Fruit fly (Drosophila melanogaster) whole organism, embryonic: ENCODE results near the gene scramb2.

Experiments
- B-H1 ChIP-seq: fragments of 200-800 bp; sonication (Bioruptor generic); IDR thresholded peaks from 3 replicates; pipeline ENCODE4 v1.3.6; 2022; ENCODE audit warnings: missing biosample characterization, missing genetic modification characterization
- Bdp1 ChIP-seq: fragments of 200-800 bp; sonication (Bioruptor generic); optimal IDR thresholded peaks from 3 replicates; lab custom pipeline; 2016; ENCODE audit warnings: missing biosample characterization, missing genetic modification characterization
- CG10462 ChIP-seq: fragments of 200-800 bp; sonication (Bioruptor generic); optimal IDR thresholded peaks from 2 replicates; lab custom pipeline; 2016; ENCODE audit warnings: missing biosample characterization, missing genetic modification characterization
- CG10543 ChIP-seq: fragments of 200-800 bp; sonication (Bioruptor generic); optimal IDR thresholded peaks from 3 replicates; lab custom pipeline; 2017; ENCODE audit warnings: missing biosample characterization, mild to moderate bottlenecking, missing genetic modification characterization, moderate library complexity
- CG11093 ChIP-seq: fragments of 200-800 bp; sonication (Bioruptor generic); IDR thresholded peaks from 3 replicates; pipeline ENCODE4 v1.3.6; 2022; ENCODE audit warnings: missing biosample characterization, missing genetic modification characterization
- CG12391 ChIP-seq: fragments of 200-800 bp; sonication (Bioruptor generic); optimal IDR thresholded peaks from 3 replicates; lab custom pipeline; 2018; ENCODE audit warnings: missing biosample characterization, mild to moderate bottlenecking, missing genetic modification characterization, moderate library complexity
- CG13287 ChIP-seq: fragments of 200-800 bp; sonication (Bioruptor generic); IDR thresholded peaks from 2 replicates; pipeline ENCODE4 v1.3.6; 2022; ENCODE audit warnings: missing biosample characterization, missing genetic modification characterization; ENCODE audit not compliant: partially characterized antibody
- CG15073 ChIP-seq: fragments of 200-800 bp; sonication (Bioruptor generic); optimal IDR thresholded peaks from 2 replicates; lab custom pipeline; 2016; ENCODE audit warnings: missing biosample characterization, missing genetic modification characterization
- CG16779 ChIP-seq: fragments of 200-800 bp; sonication (Bioruptor generic); IDR thresholded peaks from 2 replicates; pipeline ENCODE4 v1.3.6; 2022; ENCODE audit warnings: missing biosample characterization, missing genetic modification characterization
- CG16863 ChIP-seq: fragments of 200-800 bp; sonication (Bioruptor generic); optimal IDR thresholded peaks from 3 replicates; lab custom pipeline; 2016; ENCODE audit warnings: missing biosample characterization, missing genetic modification characterization
- CG17186 ChIP-seq: fragments of 200-800 bp; sonication (Bioruptor generic); optimal IDR thresholded peaks from 3 replicates; lab custom pipeline; 2017; ENCODE audit warnings: missing biosample characterization, missing genetic modification reagents, missing genetic modification characterization
- CG17802 ChIP-seq: fragments of 200-800 bp; sonication (Bioruptor generic); optimal IDR thresholded peaks from 2 replicates; lab custom pipeline; 2018; ENCODE audit warnings: missing biosample characterization, mild to moderate bottlenecking, missing genetic modification characterization, moderate library complexity
- CG1792 ChIP-seq: fragments of 200-800 bp; sonication (Bioruptor generic); optimal IDR thresholded peaks from 2 replicates; lab custom pipeline; 2016; ENCODE audit warnings: missing biosample characterization, missing genetic modification characterization
- CG18011 ChIP-seq: fragments of 200-800 bp; sonication (Bioruptor generic); optimal IDR thresholded peaks from 2 replicates; lab custom pipeline; 2017; ENCODE audit warnings: missing biosample characterization, missing genetic modification characterization, mild to moderate bottlenecking, moderate library complexity, missing genotype
- CG31224 ChIP-seq: fragments of 200-800 bp; sonication (Bioruptor generic); IDR thresholded peaks from 2 replicates; pipeline ENCODE4 v1.3.6; 2022; ENCODE audit warnings: missing biosample characterization, missing genetic modification characterization
- CG3995 ChIP-seq: fragments of 200-800 bp; sonication (Bioruptor generic); optimal IDR thresholded peaks from 3 replicates; lab custom pipeline; 2016; ENCODE audit warnings: missing biosample characterization, missing genetic modification characterization
- CG6683 ChIP-seq: fragments of 200-800 bp; sonication (Bioruptor generic); optimal IDR thresholded peaks from 2 replicates; lab custom pipeline; 2017; ENCODE audit warnings: missing biosample characterization, mild to moderate bottlenecking, missing genetic modification characterization, missing genetic modification reagents
- CG6765 ChIP-seq: fragments of 200-800 bp; sonication (Bioruptor generic); optimal IDR thresholded peaks from 3 replicates; lab custom pipeline; 2017; ENCODE audit warnings: missing biosample characterization, mild to moderate bottlenecking, missing genetic modification characterization
- CG7556 ChIP-seq: fragments of 200-800 bp; sonication (Bioruptor generic); optimal IDR thresholded peaks from 2 replicates; lab custom pipeline; 2017; ENCODE audit warnings: missing biosample characterization, mild to moderate bottlenecking, missing genetic modification characterization
- CG9437 ChIP-seq: fragments of 200-800 bp; sonication (Bioruptor generic); optimal IDR thresholded peaks from 2 replicates; lab custom pipeline; 2018; ENCODE audit warnings: missing biosample characterization, mild to moderate bottlenecking, missing genetic modification characterization
- Chrac-16 ChIP-seq: fragments of 200-800 bp; sonication (Bioruptor generic); optimal IDR thresholded peaks from 3 replicates; lab custom pipeline; 2016; ENCODE audit warnings: missing biosample characterization, missing genetic modification characterization
- Dll ChIP-seq: fragments of 200-800 bp; sonication (Bioruptor generic); IDR thresholded peaks from 4 replicates; pipeline ENCODE4 v1.3.6; 2022; ENCODE audit warnings: missing biosample characterization, missing genetic modification characterization; ENCODE audit not compliant: partially characterized antibody
- E2f2 ChIP-seq: fragments of 200-800 bp; sonication (Bioruptor generic); IDR thresholded peaks from 2 replicates; pipeline ENCODE4 v1.3.6; 2022; ENCODE audit warnings: missing biosample characterization, missing genetic modification characterization
- HLH4C ChIP-seq: fragments of 200-800 bp; sonication (Bioruptor generic); IDR thresholded peaks from 3 replicates; pipeline ENCODE4 v1.3.6; 2022; ENCODE audit warnings: missing biosample characterization, missing genetic modification characterization; ENCODE audit not compliant: partially characterized antibody
- Hmx ChIP-seq: fragments of 200-800 bp; sonication (Bioruptor generic); optimal IDR thresholded peaks from 2 replicates; lab custom pipeline; 2016; ENCODE audit warnings: missing biosample characterization, missing genetic modification characterization
- Lim3 ChIP-seq: fragments of 200-800 bp; sonication (Bioruptor generic); IDR thresholded peaks from 2 replicates; pipeline ENCODE4 v1.3.6; 2022; ENCODE audit warnings: missing biosample characterization, missing genetic modification characterization
- MTF-1 ChIP-seq: fragments of 200-800 bp; sonication (Bioruptor generic); optimal IDR thresholded peaks from 2 replicates; lab custom pipeline; 2018; ENCODE audit warnings: missing biosample characterization, mild to moderate bottlenecking, missing genetic modification characterization, borderline replicate concordance
- NfI ChIP-seq: fragments of 200-800 bp; sonication (Bioruptor generic); optimal IDR thresholded peaks from 3 replicates; lab custom pipeline; 2018; ENCODE audit warnings: missing biosample characterization, mild to moderate bottlenecking, missing genetic modification characterization, moderate library complexity
- Oaz ChIP-seq: fragments of 200-800 bp; sonication (Bioruptor generic); IDR thresholded peaks from 2 replicates; pipeline ENCODE4 v1.3.6; 2022; ENCODE audit warnings: missing biosample characterization, missing genetic modification characterization
- Tbp ChIP-seq: fragments of >200 bp; optimal IDR thresholded peaks from 2 replicates; lab custom pipeline; 2018; ENCODE audit warnings: missing biosample characterization, missing genetic modification characterization
- Xrp1 ChIP-seq: fragments of 200-800 bp; sonication (Bioruptor generic); IDR thresholded peaks from 2 replicates; pipeline ENCODE4 v1.3.6; 2022; ENCODE audit warnings: missing biosample characterization, missing genetic modification characterization
- amos ChIP-seq: fragments of 200-800 bp; sonication (Bioruptor generic); IDR thresholded peaks from 2 replicates; pipeline ENCODE4 v1.3.6; 2022; ENCODE audit warnings: missing biosample characterization, missing genetic modification characterization; ENCODE audit not compliant: partially characterized antibody
- ara ChIP-seq: fragments of 200-800 bp; sonication (Bioruptor generic); IDR thresholded peaks from 2 replicates; pipeline ENCODE4 v1.3.6; 2022; ENCODE audit warnings: missing biosample characterization, missing genetic modification characterization
- cato ChIP-seq: fragments of 200-800 bp; sonication (Bioruptor generic); optimal IDR thresholded peaks from 2 replicates; lab custom pipeline; 2016; ENCODE audit warnings: missing biosample characterization, missing genetic modification characterization, borderline replicate concordance
- crc ChIP-seq: fragments of 200-800 bp; sonication (Bioruptor generic); optimal IDR thresholded peaks from 2 replicates; lab custom pipeline; 2016; ENCODE audit warnings: missing biosample characterization, missing genetic modification characterization
- dimm ChIP-seq: fragments of 200-800 bp; sonication (Bioruptor generic); IDR thresholded peaks from 2 replicates; pipeline ENCODE4 v1.3.6; 2022; ENCODE audit warnings: missing biosample characterization, missing genetic modification characterization
- dpn ChIP-seq, 2 experiments: fragments of 200-800 bp; sonication (Bioruptor generic); optimal IDR thresholded peaks; 3 replicates each; lab custom pipeline; 2016; ENCODE audit warnings: missing biosample characterization in 2 of 2, missing genetic modification characterization in 2 of 2
- gro ChIP-seq: fragments of 200-800 bp; sonication (Bioruptor generic); optimal IDR thresholded peaks from 2 replicates; lab custom pipeline; 2016; ENCODE audit warnings: missing biosample characterization, missing genetic modification characterization
- maf-S ChIP-seq: fragments of 200-800 bp; sonication (Bioruptor generic); optimal IDR thresholded peaks from 2 replicates; lab custom pipeline; 2016; ENCODE audit warnings: missing biosample characterization, missing genetic modification characterization
- nerfin-1 ChIP-seq: fragments of 200-800 bp; sonication (Bioruptor generic); optimal IDR thresholded peaks from 3 replicates; lab custom pipeline; 2019; ENCODE audit warnings: missing biosample characterization, mild to moderate bottlenecking, missing genetic modification characterization, moderate library complexity
- otp ChIP-seq: fragments of 200-800 bp; sonication (Bioruptor generic); IDR thresholded peaks from 3 replicates; pipeline ENCODE4, ENCODE4 v1.3.6; 2022; ENCODE audit warnings: missing biosample characterization, missing genetic modification characterization
- peb ChIP-seq: fragments of 200-800 bp; sonication (Bioruptor generic); IDR thresholded peaks from 2 replicates; pipeline ENCODE4 v1.3.6; 2022; ENCODE audit warnings: missing biosample characterization, missing genetic modification characterization
- schlank ChIP-seq: fragments of 200-800 bp; sonication (Bioruptor generic); optimal IDR thresholded peaks from 2 replicates; lab custom pipeline; 2018; ENCODE audit warnings: missing biosample characterization, mild to moderate bottlenecking, missing genetic modification characterization
- sens-2 ChIP-seq: fragments of 200-800 bp; sonication (Bioruptor generic); IDR thresholded peaks from 2 replicates; pipeline ENCODE4 v1.3.6; 2022; ENCODE audit warnings: missing biosample characterization, missing genetic modification characterization
- tio ChIP-seq: fragments of 200-800 bp; sonication (Bioruptor generic); optimal IDR thresholded peaks from 2 replicates; lab custom pipeline; 2017; ENCODE audit warnings: missing biosample characterization, missing genetic modification characterization, inconsistent platforms
- unpg ChIP-seq: fragments of 200-800 bp; sonication (Bioruptor generic); optimal IDR thresholded peaks from 3 replicates; lab custom pipeline; 2018; ENCODE audit warnings: missing biosample characterization, mild to moderate bottlenecking, missing genetic modification characterization, moderate library complexity
- yki ChIP-seq: fragments of >200 bp; optimal IDR thresholded peaks from 3 replicates; lab custom pipeline; 2018
- z ChIP-seq: fragments of 200-800 bp; sonication (Bioruptor generic); IDR thresholded peaks from 3 replicates; pipeline ENCODE4 v1.3.6; 2022; ENCODE audit warnings: missing biosample characterization, missing genetic modification characterization
- zen ChIP-seq: fragments of 200-800 bp; sonication (Bioruptor generic); optimal IDR thresholded peaks from 3 replicates; lab custom pipeline; 2018; ENCODE audit warnings: missing biosample characterization, mild to moderate bottlenecking, missing genetic modification characterization, moderate library complexity
- zen2 ChIP-seq: fragments of 200-800 bp; sonication (Bioruptor generic); IDR thresholded peaks from 3 replicates; pipeline ENCODE4 v1.3.6; 2022; ENCODE audit warnings: missing biosample characterization, missing genetic modification characterization; ENCODE audit not compliant: partially characterized antibody

Gene scramb2

dm6 chr3L:3058970-3059883, 12.6 kb upstream of the scramb2 start (continued):
- TF ChIP-seq tio (no peak), CG16779 (GFP tag; lab: Robert Waterston, UW) (no peak), CG10462 (no peak), Lim3 (GFP tag; lab: Robert Waterston, UW) (no peak), cato (GFP tag; lab: Kevin White, UChicago) (no peak), B-H1 (GFP tag; lab: Robert Waterston, UW) (no peak), crc (GFP tag; lab: Kevin White, UChicago) (no peak), CG17186 (no peak), otp (GFP tag; lab: Robert Waterston, UW) (no peak), gro (no peak), CG15073 (GFP tag; lab: Kevin White, UChicago) (no peak), yki (lab: Kevin White, UChicago) (no peak), amos (GFP tag; lab: Robert Waterston, UW) (no peak), Chrac-16 (GFP tag; lab: Kevin White, UChicago) (no peak), CG17802 (no peak), CG31224 (GFP tag; lab: Robert Waterston, UW) (no peak), CG10543 (GFP tag; lab: Kevin White, UChicago) (peak; percentile 20), z (GFP tag; lab: Robert Waterston, UW) (0 out of 3 replicates have a peak, but pooled peaks have one; percentile 8), Tbp (GFP tag; lab: Kevin White, UChicago) (no peak), dimm (no peak), Bdp1 (GFP tag; lab: Kevin White, UChicago) (no peak), CG18011 (GFP tag; lab: Kevin White, UChicago) (no peak), schlank (tag; lab: Kevin White, UChicago) (no peak), Hmx (GFP tag; lab: Kevin White, UChicago) (no peak), HLH4C (GFP tag; lab: Robert Waterston, UW) (no peak), NfI (GFP tag; lab: Kevin White, UChicago) (no peak), ara (no peak), unpg (GFP tag; lab: Kevin White, UChicago) (peak; percentile 40), zen (tag; lab: Kevin White, UChicago) (no peak), CG12391 (peak; percentile 36), nerfin-1 (tag; lab: Kevin White, UChicago) (peak; percentile 43), Dll (GFP tag; lab: Robert Waterston, UW) (no peak), sens-2 (GFP tag; lab: Robert Waterston, UW) (no peak), CG3995 (GFP tag; lab: Kevin White, UChicago) (no peak), dpn (GFP tag; optimal IDR thresholded peaks at IDR 0.05; lab: Kevin White, UChicago) (no peak), CG7556 (GFP tag; lab: Kevin White, UChicago) (peak; percentile 49), maf-S (no peak), CG6683 (no peak), Oaz (GFP tag; lab: Robert Waterston, UW) (no peak), CG13287 (GFP tag; lab: Robert Waterston, UW) (no peak), CG6765 (GFP tag; lab: Kevin White, UChicago) (no peak), CG1792 (no peak), CG16863 (no peak), peb (GFP tag; lab: Robert Waterston, UW) (no peak), CG11093 (GFP tag; lab: Robert Waterston, UW) (no peak), E2f2 (no peak), zen2 (GFP tag; lab: Robert Waterston, UW) (no peak), Xrp1 (GFP tag; lab: Robert Waterston, UW) (no peak), MTF-1 (GFP tag; lab: Kevin White, UChicago) (no peak), CG9437 (GFP tag; lab: Kevin White, UChicago) (peak; percentile 21)
